Worm (Caenorhabditis elegans) whole organism, L4 larva: ENCODE data around the gene C16A3.6.

Experiments
- F10B5.3 ChIP-seq: sonication (generic microtip); optimal IDR thresholded peaks from 2 replicates; lab custom pipeline; 2016; ENCODE audit warnings: mild to moderate bottlenecking, missing genetic modification characterization, missing compliant biosample characterization
- R02D3.7 ChIP-seq: fragments of 150-350 bp; sonication (generic microtip); optimal IDR thresholded peaks from 3 replicates; lab custom pipeline; 2014; ENCODE audit warnings: missing biosample characterization, missing genetic modification characterization
- Y48G9A.11 ChIP-seq: fragments of 200-800 bp; sonication (Bioruptor generic); IDR thresholded peaks from 2 replicates; pipeline ENCODE4 v1.3.6; 2022; ENCODE audit warnings: missing genetic modification reagents, missing genetic modification characterization, missing compliant biosample characterization
- ZK337.2 ChIP-seq: fragments of 200-800 bp; sonication (Bioruptor generic); IDR thresholded peaks from 2 replicates; pipeline ENCODE4 v1.3.6; 2022; ENCODE audit warnings: missing genetic modification reagents, missing genetic modification characterization, missing compliant biosample characterization
- ZK546.5 ChIP-seq, 2 experiments: sonication (generic microtip); optimal IDR thresholded peaks; 2 replicates each; lab custom pipeline; 2017; ENCODE audit warnings: missing biosample characterization in 2 of 2, missing genetic modification characterization in 2 of 2
- aha-1 ChIP-seq: fragments of 150-350 bp; peaks from one replicate; lab custom pipeline; 2014; ENCODE audit warnings: missing biosample characterization, missing genetic modification characterization
- ama-1 ChIP-seq: fragments of 150-350 bp; optimal IDR thresholded peaks from 2 replicates; lab custom pipeline; 2014; ENCODE audit warnings: inconsistent platforms, mixed read lengths
- ceh-20 ChIP-seq: fragments of 200-800 bp; sonication (Bioruptor generic); IDR thresholded peaks from 2 replicates; pipeline ENCODE4 v1.3.6; 2022; ENCODE audit warnings: missing genetic modification reagents, missing genetic modification characterization, missing compliant biosample characterization
- ceh-28 ChIP-seq: fragments of 150-350 bp; optimal IDR thresholded peaks from 2 replicates; lab custom pipeline; 2014; ENCODE audit warnings: missing biosample characterization, missing genetic modification reagents, missing genetic modification characterization
- ceh-32 ChIP-seq: sonication (generic microtip); optimal IDR thresholded peaks from 2 replicates; lab custom pipeline; 2016; ENCODE audit warnings: mild to moderate bottlenecking, missing genetic modification characterization, missing compliant biosample characterization; ENCODE audit not compliant: poor library complexity
- ceh-44 ChIP-seq: fragments of 200-800 bp; sonication (Bioruptor generic); IDR thresholded peaks from 2 replicates; pipeline ENCODE4 v1.3.6; 2022; ENCODE audit warnings: missing genetic modification reagents, missing genetic modification characterization, missing compliant biosample characterization
- ctbp-1 ChIP-seq: fragments of 200-800 bp; sonication (Bioruptor generic); IDR thresholded peaks from 2 replicates; pipeline ENCODE4 v1.3.6; 2022; ENCODE audit warnings: missing genetic modification reagents, missing genetic modification characterization, missing compliant biosample characterization
- daf-12 ChIP-seq: fragments of 150-350 bp; optimal IDR thresholded peaks from 2 replicates; lab custom pipeline; 2014; ENCODE audit warnings: missing biosample characterization, missing genetic modification reagents, missing genetic modification characterization
- dmd-6 ChIP-seq: fragments of 200-800 bp; sonication (Bioruptor generic); IDR thresholded peaks from 2 replicates; pipeline ENCODE4 v1.3.6; 2022; ENCODE audit warnings: missing genetic modification reagents, missing genetic modification characterization, missing compliant biosample characterization
- dmd-8 ChIP-seq: fragments of 200-800 bp; sonication (Bioruptor generic); IDR thresholded peaks from 2 replicates; pipeline ENCODE4 v1.3.6; 2022; ENCODE audit warnings: missing genetic modification characterization, missing compliant biosample characterization
- dmd-9 ChIP-seq: fragments of 200-800 bp; sonication (Bioruptor generic); IDR thresholded peaks from 2 replicates; pipeline ENCODE4 v1.3.6; 2022; ENCODE audit warnings: missing genetic modification reagents, missing genetic modification characterization, missing compliant biosample characterization
- duxl-1 ChIP-seq: sonication (generic microtip); optimal IDR thresholded peaks from 2 replicates; lab custom pipeline; 2016; ENCODE audit warnings: mild to moderate bottlenecking, missing genetic modification characterization, moderate library complexity, missing compliant biosample characterization; ENCODE audit not compliant: poor library complexity
- dve-1 ChIP-seq: sonication (generic microtip); optimal IDR thresholded peaks from 2 replicates; lab custom pipeline; 2017; ENCODE audit warnings: antibody characterized with exemption, mild to moderate bottlenecking, missing genetic modification characterization, missing compliant biosample characterization; ENCODE audit not compliant: insufficient read depth
- egl-27 ChIP-seq: sonication (generic microtip); optimal IDR thresholded peaks from 3 replicates; lab custom pipeline; 2017; ENCODE audit warnings: missing biosample characterization, missing genetic modification reagents, missing genetic modification characterization
- hlh-11 ChIP-seq: fragments of 200-800 bp; sonication (Bioruptor generic); optimal IDR thresholded peaks from 2 replicates; lab custom pipeline; 2018; ENCODE audit warnings: mild to moderate bottlenecking, missing genetic modification characterization, missing compliant biosample characterization
- hlh-30 ChIP-seq: sonication (generic microtip); optimal IDR thresholded peaks from 2 replicates; lab custom pipeline; 2017; ENCODE audit warnings: antibody characterized with exemption, mild to moderate bottlenecking, missing genetic modification characterization, missing compliant biosample characterization; ENCODE audit not compliant: insufficient read depth
- hmg-1.1 ChIP-seq: fragments of 200-800 bp; sonication (Bioruptor generic); IDR thresholded peaks from 2 replicates; pipeline ENCODE4 v1.3.6; 2022; ENCODE audit warnings: missing genetic modification reagents, missing genetic modification characterization, missing compliant biosample characterization
- lin-1 ChIP-seq: fragments of 200-800 bp; sonication (Bioruptor generic); IDR thresholded peaks from 2 replicates; pipeline ENCODE4 v1.3.6; 2022; ENCODE audit warnings: missing genetic modification reagents, missing genetic modification characterization, missing compliant biosample characterization
- lin-13 ChIP-seq: fragments of 150-350 bp; optimal IDR thresholded peaks from 2 replicates; lab custom pipeline; 2014; ENCODE audit warnings: missing biosample characterization, missing genetic modification reagents, missing genetic modification characterization
- lir-3 ChIP-seq: sonication (generic microtip); optimal IDR thresholded peaks from 2 replicates; lab custom pipeline; 2016; ENCODE audit warnings: mild to moderate bottlenecking, missing genetic modification characterization, missing compliant biosample characterization
- mdl-1 ChIP-seq, 2 experiments: fragments of 150-350 bp in 1 of 2; sonication (generic microtip) in 1 of 2; optimal IDR thresholded peaks; 2 replicates each; lab custom pipeline; 2014 to 2017; ENCODE audit warnings: missing biosample characterization in 2 of 2, missing genetic modification characterization in 2 of 2
- mdt-29 ChIP-seq: fragments of 200-800 bp; sonication (Bioruptor generic); IDR thresholded peaks from 2 replicates; pipeline ENCODE4 v1.3.6; 2022; ENCODE audit warnings: missing genetic modification reagents, missing genetic modification characterization, missing compliant biosample characterization
- mes-2 ChIP-seq: sonication (generic microtip); optimal IDR thresholded peaks from 2 replicates; lab custom pipeline; 2016; ENCODE audit warnings: missing genotype, mild to moderate bottlenecking, missing genetic modification characterization, missing compliant biosample characterization; ENCODE audit not compliant: poor library complexity, severe bottlenecking
- mxl-3 ChIP-seq: fragments of 200-800 bp; sonication (Bioruptor generic); optimal IDR thresholded peaks from 2 replicates; lab custom pipeline; 2018; ENCODE audit warnings: mild to moderate bottlenecking, missing genetic modification characterization, missing compliant biosample characterization
- nhr-10 ChIP-seq: fragments of 150-350 bp; optimal IDR thresholded peaks from 2 replicates; lab custom pipeline; 2014; ENCODE audit warnings: missing biosample characterization, missing genetic modification characterization
- nhr-102 ChIP-seq: sonication (generic microtip); optimal IDR thresholded peaks from 2 replicates; lab custom pipeline; 2016; ENCODE audit warnings: mild to moderate bottlenecking, missing genetic modification characterization, moderate library complexity, missing compliant biosample characterization
- nhr-11 ChIP-seq: fragments of 150-350 bp; optimal IDR thresholded peaks from 2 replicates; lab custom pipeline; 2014; ENCODE audit warnings: missing biosample characterization, missing genetic modification characterization
- nhr-237 ChIP-seq: sonication (generic microtip); optimal IDR thresholded peaks from 2 replicates; lab custom pipeline; 2017; ENCODE audit warnings: missing biosample characterization, missing genetic modification characterization
- nhr-28 ChIP-seq: fragments of 150-350 bp; optimal IDR thresholded peaks from 2 replicates; lab custom pipeline; 2014; ENCODE audit warnings: missing biosample characterization, missing genetic modification characterization
- nhr-42 ChIP-seq: fragments of 200-800 bp; sonication (Bioruptor generic); IDR thresholded peaks from 2 replicates; pipeline ENCODE4 v1.3.6; 2022; ENCODE audit warnings: missing genetic modification characterization, missing compliant biosample characterization
- nhr-48 ChIP-seq: sonication (generic microtip); optimal IDR thresholded peaks from 2 replicates; lab custom pipeline; 2016; ENCODE audit warnings: mild to moderate bottlenecking, missing genetic modification characterization, missing compliant biosample characterization
- nhr-77 ChIP-seq: fragments of 150-350 bp; optimal IDR thresholded peaks from 2 replicates; lab custom pipeline; 2014; ENCODE audit warnings: missing biosample characterization, missing genetic modification characterization
- pha-4 ChIP-seq, 2 experiments: fragments of 150-350 bp in 1 of 2; fragments of 200-800 bp in 1 of 2; sonication (Bioruptor generic) in 1 of 2; IDR thresholded peaks in 1 of 2; optimal IDR thresholded peaks in 1 of 2; 2 replicates each; pipeline versions ENCODE4 v1.3.6 to Lab custom; 2014 to 2022; ENCODE audit warnings: missing genetic modification characterization in 2 of 2, missing genetic modification reagents in 2 of 2, missing biosample characterization in 1 of 2, missing compliant biosample characterization in 1 of 2
- php-3 ChIP-seq: fragments of 200-800 bp; sonication (Bioruptor generic); IDR thresholded peaks from 2 replicates; pipeline ENCODE4 v1.3.6; 2022; ENCODE audit warnings: missing genetic modification reagents, missing genetic modification characterization, missing compliant biosample characterization
- pqm-1 ChIP-seq: sonication (generic microtip); optimal IDR thresholded peaks from 2 replicates; lab custom pipeline; 2017; ENCODE audit warnings: missing biosample characterization, missing genetic modification characterization
- saeg-2 ChIP-seq: fragments of 200-800 bp; sonication (Bioruptor generic); IDR thresholded peaks from 2 replicates; pipeline ENCODE4 v1.3.6; 2022; ENCODE audit warnings: missing genetic modification reagents, missing genetic modification characterization, missing compliant biosample characterization
- set-16 ChIP-seq: fragments of 200-800 bp; sonication (Bioruptor generic); IDR thresholded peaks from 2 replicates; pipeline ENCODE4 v1.3.6; 2022; ENCODE audit warnings: missing genetic modification reagents, missing genetic modification characterization, missing compliant biosample characterization
- spr-3 ChIP-seq: fragments of 200-800 bp; sonication (Bioruptor generic); optimal IDR thresholded peaks from 2 replicates; lab custom pipeline; 2018; ENCODE audit warnings: mild to moderate bottlenecking, missing genetic modification characterization, missing compliant biosample characterization
- tag-97 ChIP-seq: fragments of 200-800 bp; sonication (Bioruptor generic); IDR thresholded peaks from 2 replicates; pipeline ENCODE4 v1.3.6; 2022; ENCODE audit warnings: missing genetic modification characterization, missing compliant biosample characterization
- tra-1 ChIP-seq: fragments of 200-800 bp; sonication (Bioruptor generic); IDR thresholded peaks from 2 replicates; pipeline ENCODE4 v1.3.6; 2022; ENCODE audit warnings: missing genetic modification reagents, missing genetic modification characterization, missing compliant biosample characterization
- unc-39 ChIP-seq: sonication (generic microtip); optimal IDR thresholded peaks from 2 replicates; lab custom pipeline; 2017; ENCODE audit warnings: missing biosample characterization, missing genetic modification characterization
- unc-62 ChIP-seq, 3 experiments: fragments of 150-350 bp in 1 of 3; sonication (generic microtip); optimal IDR thresholded peaks in 2 of 3; peaks in 1 of 3; 1 replicate in 1 of 3; 2 replicates in 2 of 3; lab custom pipeline; 2014 to 2017; ENCODE audit warnings: missing biosample characterization in 3 of 3, missing genetic modification characterization in 3 of 3, missing genetic modification reagents in 3 of 3, missing genotype in 1 of 3
- ztf-7 ChIP-seq: fragments of 150-350 bp; optimal IDR thresholded peaks from 2 replicates; lab custom pipeline; 2014; ENCODE audit warnings: missing biosample characterization, missing genetic modification characterization

C16A3.6 gene

ce11 chrIII:6421973-6422511 lies 43.0 kb downstream of the C16A3.6 start (continued):
- TF ChIP-seq Y48G9A.11 (GFP tag; lab: Robert Waterston, UW): no peak
- peak in 1 of 2 experiments; percentile 83 for TF ChIP-seq unc-62 (GFP tag; optimal IDR thresholded peaks at IDR 0.05 in 1 of 2; lab: Kevin White, UChicago)
- TF ChIP-seq unc-62 (tag; optimal IDR thresholded peaks at IDR 0.05; lab: Kevin White, UChicago): no peak
- no peak for TF ChIP-seq dmd-8 (GFP tag; lab: Robert Waterston, UW)

- TF ChIP-seq mdl-1 (tag; optimal IDR thresholded peaks at IDR 0.05; lab: Kevin White, UChicago) (peak in 1 of 2 experiments; percentile 30), nhr-10 (tag; lab: Kevin White, UChicago) (no peak), nhr-42 (GFP tag; lab: Robert Waterston, UW) (no peak), php-3 (GFP tag; lab: Robert Waterston, UW) (peak; percentile 19; the same call in 1 of the 2 replicates), egl-27 (tag; lab: Kevin White, UChicago) (no peak), nhr-48 (tag; lab: Kevin White, UChicago) (no peak), R02D3.7 (tag; lab: Kevin White, UChicago) (no peak), ZK546.5 (tag; optimal IDR thresholded peaks at IDR 0.05; lab: Kevin White, UChicago) (no peak), F10B5.3 (no peak), unc-62 (GFP tag; optimal IDR thresholded peaks at IDR 0.05 in 1 of 2; lab: Kevin White, UChicago) (peak in 1 of 2 experiments; percentile 94), unc-62 (tag; optimal IDR thresholded peaks at IDR 0.05; lab: Kevin White, UChicago) (no peak), duxl-1 (tag; lab: Kevin White, UChicago) (no peak), hmg-1.1 (GFP tag; lab: Robert Waterston, UW) (no peak), ceh-28 (tag; lab: Kevin White, UChicago) (no peak), ceh-32 (tag; lab: Kevin White, UChicago) (no peak), nhr-11 (no peak), dve-1 (tag; lab: Kevin White, UChicago) (peak; percentile 59), mes-2 (tag; lab: Kevin White, UChicago) (no peak), pqm-1 (tag; lab: Kevin White, UChicago) (no peak), ztf-7 (no peak), unc-39 (no peak), dmd-9 (GFP tag; lab: Robert Waterston, UW) (no peak), nhr-237 (no peak), tag-97 (GFP tag; lab: Robert Waterston, UW) (no peak), aha-1 (tag; lab: Kevin White, UChicago) (no peak), tra-1 (GFP tag; lab: Robert Waterston, UW) (no peak), ceh-44 (GFP tag; lab: Robert Waterston, UW) (no peak), spr-3 (GFP tag; lab: Kevin White, UChicago) (no peak), hlh-11 (tag; lab: Kevin White, UChicago) (peak; percentile 40), ZK337.2 (no peak), saeg-2 (GFP tag; lab: Robert Waterston, UW) (no peak), ctbp-1 (no peak), mxl-3 (peak; percentile 71), mdt-29 (GFP tag; lab: Robert Waterston, UW) (0 out of 2 replicates have a peak, but pooled peaks have one; percentile 24), daf-12 (no peak), pha-4 (GFP tag; IDR thresholded peaks at IDR 0.05; lab: Robert Waterston, UW) (no peak), pha-4 (tag; optimal IDR thresholded peaks at IDR 0.05; lab: Kevin White, UChicago) (no peak), hlh-30 (tag; lab: Kevin White, UChicago) (peak; percentile 86), lin-13 (GFP tag; lab: Kevin White, UChicago) (no peak), set-16 (GFP tag; lab: Robert Waterston, UW) (no peak), ama-1 (lab: Kevin White, UChicago) (no peak), lin-1 (no peak), dmd-6 (peak; percentile 73), lir-3 (tag; lab: Kevin White, UChicago) (no peak), nhr-102 (tag; lab: Kevin White, UChicago) (no peak), ceh-20 (0 out of 2 replicates have a peak, but pooled peaks have one; percentile 24), nhr-28 (tag; lab: Kevin White, UChicago) (peak; percentile 73), nhr-77 (peak; percentile 4)
These were observed 43.7 kb downstream of the C16A3.6 start for ce11 chrIII:6422721-6423120.
